Worm (Caenorhabditis elegans) whole organism, L4 larva: ENCODE measurements around the gene ttr-15.
A peak's percentile ranks its signal among the peaks of the same experiment; 100 is the strongest.

ENCODE experiments used
- F37D6.2 ChIP-seq: sonication (generic microtip); optimal IDR thresholded peaks from 2 replicates; lab custom pipeline; 2016; ENCODE audit warnings: mild to moderate bottlenecking, missing genetic modification characterization, missing compliant biosample characterization
- F49E8.2 ChIP-seq: sonication (generic microtip); optimal IDR thresholded peaks from 2 replicates; lab custom pipeline; 2016; ENCODE audit warnings: missing compliant biosample characterization, mild to moderate bottlenecking, missing genetic modification characterization, borderline replicate concordance
- T26A8.4 ChIP-seq: fragments of 200-800 bp; sonication (Bioruptor generic); IDR thresholded peaks from 2 replicates; pipeline ENCODE4 v1.3.6; 2022; ENCODE audit warnings: missing genetic modification characterization, missing compliant biosample characterization
- Y48G9A.11 ChIP-seq: fragments of 200-800 bp; sonication (Bioruptor generic); IDR thresholded peaks from 2 replicates; pipeline ENCODE4 v1.3.6; 2022; ENCODE audit warnings: missing genetic modification reagents, missing genetic modification characterization, missing compliant biosample characterization
- Y75B8A.6 ChIP-seq: fragments of 200-800 bp; sonication (Bioruptor generic); IDR thresholded peaks from 2 replicates; pipeline ENCODE4 v1.3.6; 2022; ENCODE audit warnings: missing genetic modification reagents, missing genetic modification characterization, missing compliant biosample characterization
- arid-1 ChIP-seq: fragments of 200-800 bp; sonication (Bioruptor generic); conservative IDR thresholded peaks from 2 replicates; pipeline ENCODE4 v1.3.6; 2022; ENCODE audit warnings: missing genetic modification reagents, missing genetic modification characterization, missing compliant biosample characterization
- attf-4 ChIP-seq: sonication (generic microtip); optimal IDR thresholded peaks from 3 replicates; lab custom pipeline; 2017; ENCODE audit warnings: missing biosample characterization, missing genetic modification characterization
- ceh-28 ChIP-seq: fragments of 150-350 bp; optimal IDR thresholded peaks from 2 replicates; lab custom pipeline; 2014; ENCODE audit warnings: missing biosample characterization, missing genetic modification reagents, missing genetic modification characterization
- ceh-32 ChIP-seq: sonication (generic microtip); optimal IDR thresholded peaks from 2 replicates; lab custom pipeline; 2016; ENCODE audit warnings: mild to moderate bottlenecking, missing genetic modification characterization, missing compliant biosample characterization; ENCODE audit not compliant: poor library complexity
- ceh-44 ChIP-seq: fragments of 200-800 bp; sonication (Bioruptor generic); IDR thresholded peaks from 2 replicates; pipeline ENCODE4 v1.3.6; 2022; ENCODE audit warnings: missing genetic modification reagents, missing genetic modification characterization, missing compliant biosample characterization
- ceh-62 ChIP-seq: sonication (generic microtip); optimal IDR thresholded peaks from 2 replicates; lab custom pipeline; 2017; ENCODE audit warnings: missing biosample characterization, missing genetic modification characterization
- ceh-82 ChIP-seq: sonication (generic microtip); optimal IDR thresholded peaks from 2 replicates; lab custom pipeline; 2017; ENCODE audit warnings: missing biosample characterization, missing genetic modification characterization
- daf-16 ChIP-seq, 3 experiments: sonication (generic microtip); optimal IDR thresholded peaks; 2 replicates each; lab custom pipeline; 2016 to 2017; ENCODE audit warnings: missing genetic modification characterization in 3 of 3, missing genetic modification reagents in 3 of 3, mild to moderate bottlenecking in 2 of 3, missing compliant biosample characterization in 2 of 3, missing biosample characterization in 1 of 3, moderate library complexity in 1 of 3
- dmd-9 ChIP-seq: fragments of 200-800 bp; sonication (Bioruptor generic); IDR thresholded peaks from 2 replicates; pipeline ENCODE4 v1.3.6; 2022; ENCODE audit warnings: missing genetic modification reagents, missing genetic modification characterization, missing compliant biosample characterization
- dpl-1 ChIP-seq: fragments of 150-350 bp; optimal IDR thresholded peaks from 2 replicates; lab custom pipeline; 2014; ENCODE audit warnings: missing biosample characterization, missing genetic modification reagents, missing genetic modification characterization
- dve-1 ChIP-seq: sonication (generic microtip); optimal IDR thresholded peaks from 2 replicates; lab custom pipeline; 2017; ENCODE audit warnings: antibody characterized with exemption, mild to moderate bottlenecking, missing genetic modification characterization, missing compliant biosample characterization; ENCODE audit not compliant: insufficient read depth
- fkh-10 ChIP-seq: fragments of 150-350 bp; optimal IDR thresholded peaks from 2 replicates; lab custom pipeline; 2014; ENCODE audit warnings: missing biosample characterization, missing genetic modification reagents, missing genetic modification characterization
- hif-1 ChIP-seq, 2 experiments: sonication (generic microtip); optimal IDR thresholded peaks; 2 replicates each; lab custom pipeline; 2016 to 2017; ENCODE audit warnings: missing compliant biosample characterization in 2 of 2, missing genetic modification characterization in 2 of 2, missing genetic modification reagents in 2 of 2, missing genotype in 2 of 2, mild to moderate bottlenecking in 1 of 2
- hlh-11 ChIP-seq: fragments of 200-800 bp; sonication (Bioruptor generic); optimal IDR thresholded peaks from 2 replicates; lab custom pipeline; 2018; ENCODE audit warnings: mild to moderate bottlenecking, missing genetic modification characterization, missing compliant biosample characterization
- hlh-30 ChIP-seq: sonication (generic microtip); optimal IDR thresholded peaks from 2 replicates; lab custom pipeline; 2017; ENCODE audit warnings: antibody characterized with exemption, mild to moderate bottlenecking, missing genetic modification characterization, missing compliant biosample characterization; ENCODE audit not compliant: insufficient read depth
- hmg-1.1 ChIP-seq: fragments of 200-800 bp; sonication (Bioruptor generic); IDR thresholded peaks from 2 replicates; pipeline ENCODE4 v1.3.6; 2022; ENCODE audit warnings: missing genetic modification reagents, missing genetic modification characterization, missing compliant biosample characterization
- jun-1 ChIP-seq: fragments of 150-350 bp; optimal IDR thresholded peaks from 2 replicates; lab custom pipeline; 2014; ENCODE audit warnings: missing biosample characterization, missing genetic modification reagents, missing genetic modification characterization
- lim-7 ChIP-seq: fragments of 200-800 bp; sonication (Bioruptor generic); IDR thresholded peaks from 2 replicates; pipeline ENCODE4 v1.3.6; 2022; ENCODE audit warnings: missing genetic modification characterization, missing compliant biosample characterization
- lin-13 ChIP-seq: fragments of 150-350 bp; optimal IDR thresholded peaks from 2 replicates; lab custom pipeline; 2014; ENCODE audit warnings: missing biosample characterization, missing genetic modification reagents, missing genetic modification characterization
- lin-38 ChIP-seq: fragments of 200-800 bp; sonication (Bioruptor generic); IDR thresholded peaks from 2 replicates; pipeline ENCODE4 v1.3.6; 2022; ENCODE audit warnings: missing genetic modification reagents, missing genetic modification characterization, missing compliant biosample characterization
- lin-39 ChIP-seq: fragments of 150-350 bp; optimal IDR thresholded peaks from 2 replicates; lab custom pipeline; 2014; ENCODE audit warnings: missing biosample characterization, missing genetic modification reagents, missing genetic modification characterization
- lir-3 ChIP-seq: sonication (generic microtip); optimal IDR thresholded peaks from 2 replicates; lab custom pipeline; 2016; ENCODE audit warnings: mild to moderate bottlenecking, missing genetic modification characterization, missing compliant biosample characterization
- lsy-2 ChIP-seq, 2 experiments: fragments of 150-350 bp in 1 of 2; sonication (generic microtip) in 1 of 2; optimal IDR thresholded peaks; 2 replicates each; lab custom pipeline; 2014 to 2017; ENCODE audit warnings: missing biosample characterization in 2 of 2, missing genetic modification characterization in 2 of 2
- mdl-1 ChIP-seq, 2 experiments: fragments of 150-350 bp in 1 of 2; sonication (generic microtip) in 1 of 2; optimal IDR thresholded peaks; 2 replicates each; lab custom pipeline; 2014 to 2017; ENCODE audit warnings: missing biosample characterization in 2 of 2, missing genetic modification characterization in 2 of 2
- mep-1 ChIP-seq: fragments of 150-350 bp; sonication (generic microtip); optimal IDR thresholded peaks from 3 replicates; lab custom pipeline; 2014; ENCODE audit warnings: missing biosample characterization, missing genetic modification characterization
- mes-2 ChIP-seq: sonication (generic microtip); optimal IDR thresholded peaks from 2 replicates; lab custom pipeline; 2016; ENCODE audit warnings: missing genotype, mild to moderate bottlenecking, missing genetic modification characterization, missing compliant biosample characterization; ENCODE audit not compliant: poor library complexity, severe bottlenecking
- nhr-28 ChIP-seq: fragments of 150-350 bp; optimal IDR thresholded peaks from 2 replicates; lab custom pipeline; 2014; ENCODE audit warnings: missing biosample characterization, missing genetic modification characterization
- pha-4 ChIP-seq, 2 experiments: fragments of 150-350 bp in 1 of 2; fragments of 200-800 bp in 1 of 2; sonication (Bioruptor generic) in 1 of 2; IDR thresholded peaks in 1 of 2; optimal IDR thresholded peaks in 1 of 2; 2 replicates each; pipeline versions ENCODE4 v1.3.6 to Lab custom; 2014 to 2022; ENCODE audit warnings: missing genetic modification characterization in 2 of 2, missing genetic modification reagents in 2 of 2, missing biosample characterization in 1 of 2, missing compliant biosample characterization in 1 of 2
- php-3 ChIP-seq: fragments of 200-800 bp; sonication (Bioruptor generic); IDR thresholded peaks from 2 replicates; pipeline ENCODE4 v1.3.6; 2022; ENCODE audit warnings: missing genetic modification reagents, missing genetic modification characterization, missing compliant biosample characterization
- rbr-2 ChIP-seq: sonication (generic microtip); optimal IDR thresholded peaks from 2 replicates; lab custom pipeline; 2016; ENCODE audit warnings: missing genotype, missing genetic modification characterization, missing compliant biosample characterization
- saeg-2 ChIP-seq: fragments of 200-800 bp; sonication (Bioruptor generic); IDR thresholded peaks from 2 replicates; pipeline ENCODE4 v1.3.6; 2022; ENCODE audit warnings: missing genetic modification reagents, missing genetic modification characterization, missing compliant biosample characterization
- skn-1 ChIP-seq: fragments of 150-350 bp; optimal IDR thresholded peaks from 2 replicates; lab custom pipeline; 2014; ENCODE audit warnings: missing biosample characterization, missing genetic modification characterization
- snpc-1.2 ChIP-seq: fragments of 200-800 bp; sonication (Bioruptor generic); IDR thresholded peaks from 2 replicates; pipeline ENCODE4 v1.3.6; 2022; ENCODE audit warnings: missing genetic modification reagents, missing genetic modification characterization, missing compliant biosample characterization
- spr-1 ChIP-seq: sonication (generic microtip); optimal IDR thresholded peaks from 2 replicates; lab custom pipeline; 2016; ENCODE audit warnings: mild to moderate bottlenecking, missing genetic modification characterization, missing compliant biosample characterization
- unc-130 ChIP-seq: sonication (generic microtip); optimal IDR thresholded peaks from 2 replicates; lab custom pipeline; 2016; ENCODE audit warnings: missing genetic modification reagents, missing genetic modification characterization, missing compliant biosample characterization
- unc-39 ChIP-seq: sonication (generic microtip); optimal IDR thresholded peaks from 2 replicates; lab custom pipeline; 2017; ENCODE audit warnings: missing biosample characterization, missing genetic modification characterization

The ttr-15 gene

DNA sequence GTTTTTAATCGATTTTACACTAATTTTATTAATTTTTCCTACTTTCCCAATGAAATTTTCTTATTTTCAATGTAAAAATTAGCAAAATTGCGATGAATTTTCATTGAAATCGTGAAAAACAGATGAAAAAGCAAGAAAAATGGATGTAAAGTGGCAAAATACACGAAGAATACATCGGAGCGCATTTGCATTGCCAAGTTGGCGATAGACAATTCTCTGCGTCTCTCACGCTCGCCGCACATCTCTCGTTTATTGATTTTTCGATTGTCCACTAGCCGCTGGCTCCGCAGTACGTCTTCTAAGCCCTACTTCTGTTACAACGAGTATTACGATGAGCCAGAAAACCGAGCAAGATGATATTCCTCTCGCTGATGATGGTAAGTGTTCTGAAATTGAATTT, 18.9 kb upstream of the ttr-15 start, which contains the start of gene unc-69:
Gene unc-69, plus strand, starts transcription at position 185 of the 400 bp plus-strand sequence.
- TF ChIP-seq jun-1 (tag; lab: Kevin White, UChicago): no peak
- TF ChIP-seq attf-4 (tag; lab: Kevin White, UChicago): no peak
- no peak for TF ChIP-seq Y75B8A.6 (GFP tag; lab: Robert Waterston, UW)
- no peak for TF ChIP-seq daf-16 (GFP tag; optimal IDR thresholded peaks at IDR 0.05; lab: Kevin White, UChicago)
- peak; percentile 40 for TF ChIP-seq daf-16 (tag; optimal IDR thresholded peaks at IDR 0.05; lab: Kevin White, UChicago)
- TF ChIP-seq fkh-10 (GFP tag; lab: Kevin White, UChicago): no peak
- peak in 1 of 2 experiments; percentile 44 for TF ChIP-seq hif-1 (tag; optimal IDR thresholded peaks at IDR 0.05; lab: Kevin White, UChicago)
- peak; percentile 70 for TF ChIP-seq hmg-1.1 (GFP tag; lab: Robert Waterston, UW)
- no peak for TF ChIP-seq lim-7
- peak; percentile 69 for TF ChIP-seq ceh-28
- peak; percentile 26 for TF ChIP-seq F37D6.2 (tag; lab: Kevin White, UChicago)
- peak in 1 of 2 experiments; percentile 79 for TF ChIP-seq lsy-2 (tag; optimal IDR thresholded peaks at IDR 0.05; lab: Kevin White, UChicago)
- no peak for TF ChIP-seq php-3
- TF ChIP-seq mdl-1 (tag; optimal IDR thresholded peaks at IDR 0.05; lab: Kevin White, UChicago): no peak
- TF ChIP-seq dpl-1 (GFP tag; lab: Kevin White, UChicago): peak; percentile 45
- TF ChIP-seq unc-39: no peak
- peak; percentile 71 for TF ChIP-seq mes-2 (tag; lab: Kevin White, UChicago)
- TF ChIP-seq pha-4 (GFP tag; IDR thresholded peaks at IDR 0.05; lab: Robert Waterston, UW): no peak
- TF ChIP-seq pha-4 (tag; optimal IDR thresholded peaks at IDR 0.05; lab: Kevin White, UChicago): peak; percentile 7
- no peak for TF ChIP-seq arid-1 (GFP tag; lab: Robert Waterston, UW)
- peak; percentile 18 for TF ChIP-seq nhr-28 (tag; lab: Kevin White, UChicago)
- TF ChIP-seq saeg-2 (GFP tag; lab: Robert Waterston, UW): no peak
- peak; percentile 45 for TF ChIP-seq lin-13
- no peak for TF ChIP-seq ceh-82
- TF ChIP-seq ceh-32 (tag; lab: Kevin White, UChicago): no peak
- TF ChIP-seq mep-1: peak; percentile 29
- no peak for TF ChIP-seq dmd-9 (GFP tag; lab: Robert Waterston, UW)
- TF ChIP-seq skn-1: no peak
- TF ChIP-seq lin-38 (GFP tag; lab: Robert Waterston, UW): peak; percentile 93
- no peak for TF ChIP-seq ceh-62 (tag; lab: Kevin White, UChicago)
- TF ChIP-seq dve-1 (tag; lab: Kevin White, UChicago): no peak
- TF ChIP-seq hlh-11 (tag; lab: Kevin White, UChicago): peak; percentile 12
- TF ChIP-seq spr-1 (tag; lab: Kevin White, UChicago): no peak
- TF ChIP-seq lir-3: no peak
- TF ChIP-seq hlh-30 (tag; lab: Kevin White, UChicago): peak; percentile 61
- TF ChIP-seq lin-39 (tag; lab: Kevin White, UChicago): no peak
- TF ChIP-seq rbr-2 (tag; lab: Kevin White, UChicago): peak; percentile 60
- TF ChIP-seq, all 104 proteins: peak for 16

DNA sequence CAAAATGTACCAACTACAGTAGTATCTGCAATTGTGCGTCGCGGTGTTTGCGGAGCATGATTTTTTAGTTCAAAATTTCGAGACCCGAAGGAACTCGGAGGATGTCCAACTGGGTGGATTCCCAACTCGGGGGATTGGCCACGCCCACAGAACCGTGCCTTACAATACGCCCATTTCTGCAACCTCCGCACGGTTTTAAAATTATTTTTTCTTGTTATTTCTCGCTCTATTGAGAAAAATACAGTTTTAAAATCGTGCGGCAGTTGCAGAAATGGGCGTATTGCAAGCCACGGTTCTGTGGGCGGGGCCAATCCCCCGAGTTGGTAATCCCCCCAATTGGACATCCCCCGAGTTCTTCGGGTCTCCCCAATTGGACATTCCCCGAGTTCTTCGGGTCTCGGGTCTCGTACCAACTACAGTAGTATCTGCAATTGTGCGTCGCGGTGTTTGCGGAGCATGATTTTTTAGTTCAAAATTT, 17.4 kb upstream of the ttr-15 start:
- peak; percentile 74 for TF ChIP-seq unc-130 (GFP tag; lab: Kevin White, UChicago)
- peak; percentile 43 for TF ChIP-seq F49E8.2 (tag; lab: Kevin White, UChicago)
- TF ChIP-seq arid-1 (GFP tag; lab: Robert Waterston, UW): peak; percentile 27; the same call in 1 of the 2 replicates
- TF ChIP-seq lin-38 (GFP tag; lab: Robert Waterston, UW): peak; percentile 79
- TF ChIP-seq Y48G9A.11 (GFP tag; lab: Robert Waterston, UW): 0 out of 2 replicates have a peak, but pooled peaks have one; percentile 59
- peak; percentile 69; the same call in 1 of the 2 replicates for TF ChIP-seq snpc-1.2 (GFP tag; lab: Robert Waterston, UW)
- 0 out of 2 replicates have a peak, but pooled peaks have one; percentile 22 for TF ChIP-seq T26A8.4 (GFP tag; lab: Robert Waterston, UW)
- 0 out of 2 replicates have a peak, but pooled peaks have one; percentile 4 for TF ChIP-seq ceh-44 (GFP tag; lab: Robert Waterston, UW)
- peak; percentile 3 for TF ChIP-seq mes-2 (tag; lab: Kevin White, UChicago)
